Fruit fly (Drosophila melanogaster) whole organism, embryonic: ENCODE measurements around the gene Arc42.

Experiments
- Bteb2 ChIP-seq: fragments of 200-800 bp; sonication (Bioruptor generic); optimal IDR thresholded peaks from 2 replicates; lab custom pipeline; 2016; ENCODE audit warnings: missing biosample characterization, missing genetic modification characterization
- CG10565 ChIP-seq: fragments of 200-800 bp; sonication (Bioruptor generic); optimal IDR thresholded peaks from 3 replicates; lab custom pipeline; 2016; ENCODE audit warnings: missing biosample characterization, mild to moderate bottlenecking, missing genetic modification characterization
- CG11398 ChIP-seq: fragments of 200-800 bp; sonication (Bioruptor generic); optimal IDR thresholded peaks from 2 replicates; lab custom pipeline; 2016; ENCODE audit warnings: missing biosample characterization, missing genetic modification characterization
- CG11696 ChIP-seq: fragments of 200-800 bp; sonication (Bioruptor generic); IDR thresholded peaks from 2 replicates; pipeline ENCODE4 v1.3.6; 2022; ENCODE audit warnings: missing biosample characterization, missing genetic modification characterization
- CG12236 ChIP-seq: fragments of 200-800 bp; sonication (Bioruptor generic); optimal IDR thresholded peaks from 2 replicates; lab custom pipeline; 2016; ENCODE audit warnings: missing biosample characterization, missing genetic modification characterization
- CG12391 ChIP-seq: fragments of 200-800 bp; sonication (Bioruptor generic); optimal IDR thresholded peaks from 3 replicates; lab custom pipeline; 2018; ENCODE audit warnings: missing biosample characterization, mild to moderate bottlenecking, missing genetic modification characterization, moderate library complexity
- CG13424 ChIP-seq: fragments of 200-800 bp; sonication (Bioruptor generic); optimal IDR thresholded peaks from 2 replicates; lab custom pipeline; 2019; ENCODE audit warnings: missing biosample characterization, mild to moderate bottlenecking, missing genetic modification characterization, moderate library complexity
- CG13775 ChIP-seq: fragments of 200-800 bp; sonication (Bioruptor generic); optimal IDR thresholded peaks from 3 replicates; lab custom pipeline; 2017; ENCODE audit warnings: missing biosample characterization, mild to moderate bottlenecking, missing genetic modification characterization
- CG14441 ChIP-seq: fragments of 200-800 bp; sonication (Bioruptor generic); IDR thresholded peaks from 2 replicates; pipeline ENCODE4 v1.3.6; 2022; ENCODE audit warnings: missing biosample characterization, missing genetic modification characterization
- CG14710 ChIP-seq: fragments of 200-800 bp; sonication (Bioruptor generic); optimal IDR thresholded peaks from 3 replicates; lab custom pipeline; 2019; ENCODE audit warnings: missing biosample characterization, mild to moderate bottlenecking, missing genetic modification characterization, moderate library complexity
- CG1602 ChIP-seq: fragments of 200-800 bp; sonication (Bioruptor generic); optimal IDR thresholded peaks from 3 replicates; lab custom pipeline; 2016; ENCODE audit warnings: missing biosample characterization, missing genetic modification characterization
- CG1603 ChIP-seq: fragments of 200-800 bp; sonication (Bioruptor generic); optimal IDR thresholded peaks from 2 replicates; lab custom pipeline; 2019; ENCODE audit warnings: missing biosample characterization, mild to moderate bottlenecking, missing genetic modification characterization, moderate library complexity
- CG16815 ChIP-seq: fragments of 200-800 bp; sonication (Bioruptor generic); optimal IDR thresholded peaks from 3 replicates; lab custom pipeline; 2017; ENCODE audit warnings: missing biosample characterization, mild to moderate bottlenecking, missing genetic modification characterization
- CG18476 ChIP-seq: fragments of 200-800 bp; sonication (Bioruptor generic); optimal IDR thresholded peaks from 2 replicates; lab custom pipeline; 2016; ENCODE audit warnings: missing biosample characterization, mild to moderate bottlenecking, missing genetic modification characterization
- CG18619 ChIP-seq: fragments of 200-800 bp; sonication (Bioruptor generic); optimal IDR thresholded peaks from 3 replicates; lab custom pipeline; 2017; ENCODE audit warnings: missing biosample characterization, mild to moderate bottlenecking, missing genetic modification characterization
- CG3847 ChIP-seq: fragments of 200-800 bp; sonication (Bioruptor generic); IDR thresholded peaks from 2 replicates; pipeline ENCODE4 v1.3.6; 2022; ENCODE audit warnings: missing biosample characterization, missing genetic modification characterization
- CG9797 ChIP-seq: fragments of 200-800 bp; sonication (Bioruptor generic); optimal IDR thresholded peaks from 3 replicates; lab custom pipeline; 2018; ENCODE audit warnings: missing biosample characterization, mild to moderate bottlenecking, missing genetic modification characterization
- D ChIP-seq, 2 experiments: fragments of 200-800 bp in 1 of 2; fragments of >200 bp in 1 of 2; sonication (Bioruptor generic) in 1 of 2; optimal IDR thresholded peaks; 2 replicates in 1 of 2; 3 replicates in 1 of 2; lab custom pipeline; 2017; ENCODE audit warnings: mild to moderate bottlenecking in 1 of 2, missing biosample characterization in 1 of 2, missing genetic modification characterization in 1 of 2, missing genetic modification reagents in 1 of 2
- D19B ChIP-seq: fragments of 200-800 bp; sonication (Bioruptor generic); optimal IDR thresholded peaks from 2 replicates; lab custom pipeline; 2017; ENCODE audit warnings: missing biosample characterization, mild to moderate bottlenecking, missing genetic modification characterization
- Dad ChIP-seq: fragments of 200-800 bp; sonication (Bioruptor generic); optimal IDR thresholded peaks from 3 replicates; lab custom pipeline; 2016; ENCODE audit warnings: missing biosample characterization, missing genetic modification characterization
- H2.0 ChIP-seq: fragments of 200-800 bp; sonication (Bioruptor generic); IDR thresholded peaks from 2 replicates; pipeline ENCODE4 v1.3.6; 2022; ENCODE audit warnings: missing biosample characterization, missing genetic modification characterization
- Hr51 ChIP-seq, 2 experiments: fragments of 200-800 bp; sonication (Bioruptor generic); optimal IDR thresholded peaks; 2 replicates in 1 of 2; 3 replicates in 1 of 2; lab custom pipeline; 2016 to 2018; ENCODE audit warnings: missing biosample characterization in 2 of 2, missing genetic modification characterization in 2 of 2, mild to moderate bottlenecking in 1 of 2, moderate library complexity in 1 of 2
- NFAT ChIP-seq: fragments of 200-800 bp; sonication (Bioruptor generic); IDR thresholded peaks from 2 replicates; pipeline ENCODE4 v1.3.6; 2022; ENCODE audit warnings: missing biosample characterization, missing genetic modification characterization
- Poxn ChIP-seq: fragments of 200-800 bp; sonication (Bioruptor generic); IDR thresholded peaks from 2 replicates; pipeline ENCODE4 v1.3.6; 2022; ENCODE audit warnings: missing biosample characterization, missing genetic modification characterization
- Rfx ChIP-seq: fragments of 200-800 bp; sonication (Bioruptor generic); IDR thresholded peaks from 2 replicates; pipeline ENCODE4 v1.3.6; 2022; ENCODE audit warnings: missing biosample characterization, missing genetic modification characterization
- Scr ChIP-seq: fragments of 200-800 bp; sonication (Bioruptor generic); IDR thresholded peaks from 2 replicates; pipeline ENCODE4 v1.3.6; 2022; ENCODE audit warnings: missing biosample characterization, missing genetic modification characterization; ENCODE audit not compliant: partially characterized antibody
- Six4 ChIP-seq: fragments of 200-800 bp; sonication (Bioruptor generic); optimal IDR thresholded peaks from 2 replicates; lab custom pipeline; 2016; ENCODE audit warnings: missing biosample characterization, missing genetic modification characterization
- Stat92E ChIP-seq, 3 experiments: fragments of >200 bp in 2 of 3; fragments of 200-800 bp in 1 of 3; sonication (Bioruptor generic) in 1 of 3; optimal IDR thresholded peaks; 2 replicates each; lab custom pipeline; 2017 to 2019; ENCODE audit warnings: missing biosample characterization in 3 of 3, missing genetic modification characterization in 3 of 3, mild to moderate bottlenecking in 1 of 3, moderate library complexity in 1 of 3
- TFAM ChIP-seq: fragments of 200-800 bp; sonication (Bioruptor generic); optimal IDR thresholded peaks from 2 replicates; lab custom pipeline; 2017; ENCODE audit warnings: missing biosample characterization, missing genetic modification characterization, inconsistent platforms
- al ChIP-seq: fragments of 200-800 bp; sonication (Bioruptor generic); IDR thresholded peaks from 2 replicates; pipeline ENCODE4 v1.3.6; 2022; ENCODE audit warnings: missing biosample characterization, missing genetic modification characterization
- ash1 ChIP-seq: fragments of 200-800 bp; sonication (Bioruptor generic); optimal IDR thresholded peaks from 2 replicates; lab custom pipeline; 2018; ENCODE audit warnings: missing biosample characterization, mild to moderate bottlenecking, missing genetic modification characterization
- ato ChIP-seq: fragments of 200-800 bp; sonication (Bioruptor generic); IDR thresholded peaks from 2 replicates; pipeline ENCODE4 v1.3.6; 2022; ENCODE audit warnings: missing biosample characterization, missing genetic modification characterization; ENCODE audit not compliant: partially characterized antibody
- ci ChIP-seq: fragments of 200-800 bp; sonication (Bioruptor generic); IDR thresholded peaks from 3 replicates; pipeline ENCODE4 v1.3.6; 2022; ENCODE audit warnings: missing biosample characterization, missing genetic modification characterization
- corto ChIP-seq: fragments of 200-800 bp; sonication (Bioruptor generic); optimal IDR thresholded peaks from 2 replicates; lab custom pipeline; 2016; ENCODE audit warnings: missing biosample characterization, mild to moderate bottlenecking, missing genetic modification characterization, moderate library complexity
- fd102C ChIP-seq: fragments of 200-800 bp; sonication (Bioruptor generic); optimal IDR thresholded peaks from 2 replicates; lab custom pipeline; 2018; ENCODE audit warnings: missing biosample characterization, mild to moderate bottlenecking, missing genetic modification characterization, moderate library complexity
- fru ChIP-seq: fragments of >200 bp; optimal IDR thresholded peaks from 2 replicates; lab custom pipeline; 2017
- fu2 ChIP-seq: fragments of 200-800 bp; sonication (Bioruptor generic); optimal IDR thresholded peaks from 2 replicates; lab custom pipeline; 2016; ENCODE audit warnings: missing biosample characterization, missing genetic modification characterization
- gcm2 ChIP-seq: fragments of 200-800 bp; sonication (Bioruptor generic); optimal IDR thresholded peaks from 2 replicates; lab custom pipeline; 2016; ENCODE audit warnings: missing biosample characterization, missing genetic modification characterization
- inv ChIP-seq: fragments of 200-800 bp; sonication (Bioruptor generic); IDR thresholded peaks from 2 replicates; pipeline ENCODE4 v1.3.6; 2022; ENCODE audit warnings: missing biosample characterization, missing genetic modification characterization; ENCODE audit not compliant: partially characterized antibody
- jing ChIP-seq: fragments of 200-800 bp; sonication (Bioruptor generic); optimal IDR thresholded peaks from 2 replicates; lab custom pipeline; 2018; ENCODE audit warnings: missing biosample characterization, mild to moderate bottlenecking, missing genetic modification characterization
- mld ChIP-seq: fragments of 200-800 bp; sonication (Bioruptor generic); IDR thresholded peaks from 3 replicates; pipeline ENCODE4 v1.3.6; 2022; ENCODE audit warnings: missing biosample characterization, missing genetic modification characterization; ENCODE audit not compliant: partially characterized antibody
- peb ChIP-seq: fragments of 200-800 bp; sonication (Bioruptor generic); IDR thresholded peaks from 2 replicates; pipeline ENCODE4 v1.3.6; 2022; ENCODE audit warnings: missing biosample characterization, missing genetic modification characterization
- prd ChIP-seq, 3 experiments: fragments of >200 bp in 2 of 3; fragments of 200-800 bp in 1 of 3; sonication (Bioruptor generic) in 1 of 3; optimal IDR thresholded peaks in 2 of 3; IDR thresholded peaks in 1 of 3; 2 replicates in 2 of 3; 3 replicates in 1 of 3; pipeline versions ENCODE4 v1.3.6 to Lab custom; 2017 to 2022; ENCODE audit warnings: missing biosample characterization in 1 of 3, missing genetic modification characterization in 1 of 3
- sd ChIP-seq: fragments of 200-800 bp; sonication (Bioruptor generic); optimal IDR thresholded peaks from 3 replicates; lab custom pipeline; 2018; ENCODE audit warnings: missing biosample characterization, mild to moderate bottlenecking, missing genetic modification characterization, moderate library complexity
- seq ChIP-seq: fragments of 200-800 bp; sonication (Bioruptor generic); IDR thresholded peaks from 2 replicates; pipeline ENCODE4 v1.3.6; 2022; ENCODE audit warnings: missing biosample characterization, missing genetic modification characterization
- tna ChIP-seq: fragments of 200-800 bp; sonication (Bioruptor generic); IDR thresholded peaks from 2 replicates; pipeline ENCODE4 v1.3.6; 2022; ENCODE audit warnings: missing biosample characterization, missing genetic modification characterization; ENCODE audit not compliant: partially characterized antibody
- trh ChIP-seq: fragments of 200-800 bp; sonication (Bioruptor generic); optimal IDR thresholded peaks from 2 replicates; lab custom pipeline; 2016; ENCODE audit warnings: missing biosample characterization, missing genetic modification characterization
- twi ChIP-seq: fragments of 200-800 bp; optimal IDR thresholded peaks from 2 replicates; lab custom pipeline; 2019; ENCODE audit warnings: missing biosample characterization, mild to moderate bottlenecking, missing genetic modification characterization, moderate library complexity
- usp ChIP-seq: fragments of >200 bp; optimal IDR thresholded peaks from 2 replicates; lab custom pipeline; 2017; ENCODE audit warnings: missing biosample characterization, missing genetic modification characterization

Gene Arc42

dm6 chr3R:19908863-19909343, 31.4 kb downstream of the Arc42 start (continued):
- TF ChIP-seq D (optimal IDR thresholded peaks at IDR 0.05; lab: Kevin White, UChicago) (no peak), D (GFP tag; optimal IDR thresholded peaks at IDR 0.05; lab: Kevin White, UChicago) (peak; percentile 67), CG18619 (GFP tag; lab: Kevin White, UChicago) (peak; percentile 77), fd102C (GFP tag; lab: Kevin White, UChicago) (no peak), Scr (GFP tag; lab: Robert Waterston, UW) (peak; percentile 38; the same call in 1 of the 2 replicates), CG1603 (peak; percentile 90), TFAM (GFP tag; lab: Kevin White, UChicago) (no peak), Bteb2 (GFP tag; lab: Kevin White, UChicago) (peak; percentile 76), CG10565 (GFP tag; lab: Kevin White, UChicago) (no peak), CG16815 (GFP tag; lab: Kevin White, UChicago) (peak; percentile 68), seq (GFP tag; lab: Robert Waterston, UW) (peak; percentile 93), mld (GFP tag; lab: Robert Waterston, UW) (no peak), fru (lab: Kevin White, UChicago) (no peak), CG12391 (peak; percentile 80), usp (GFP tag; lab: Kevin White, UChicago) (no peak), CG13424 (tag; lab: Kevin White, UChicago) (peak; percentile 63), CG11398 (GFP tag; lab: Kevin White, UChicago) (peak; percentile 51), CG3847 (GFP tag; lab: Robert Waterston, UW) (peak; percentile 78), sd (tag; lab: Kevin White, UChicago) (peak; percentile 63), CG9797 (GFP tag; lab: Kevin White, UChicago) (no peak), al (GFP tag; lab: Robert Waterston, UW) (peak; percentile 72), NFAT (GFP tag; lab: Robert Waterston, UW) (peak; percentile 81), CG13775 (GFP tag; lab: Kevin White, UChicago) (peak; percentile 68), inv (no peak), Rfx (GFP tag; lab: Robert Waterston, UW) (peak; percentile 93), ash1 (GFP tag; lab: Kevin White, UChicago) (no peak), trh (GFP tag; lab: Kevin White, UChicago) (no peak), Poxn (GFP tag; lab: Robert Waterston, UW) (peak; percentile 71), CG11696 (GFP tag; lab: Robert Waterston, UW) (peak; percentile 73), tna (no peak), ci (peak; percentile 95), D19B (GFP tag; lab: Kevin White, UChicago) (peak; percentile 62), Dad (GFP tag; lab: Kevin White, UChicago) (peak; percentile 74), peb (GFP tag; lab: Robert Waterston, UW) (peak; percentile 67), ato (GFP tag; lab: Robert Waterston, UW) (no peak), jing (GFP tag; lab: Kevin White, UChicago) (peak; percentile 72), CG1602 (GFP tag; lab: Kevin White, UChicago) (peak; percentile 71), gcm2 (peak; percentile 56), H2.0 (peak; percentile 91), Six4 (GFP tag; lab: Kevin White, UChicago) (peak; percentile 79), prd (optimal IDR thresholded peaks at IDR 0.05; lab: Kevin White, UChicago) (no peak), prd (GFP tag; IDR thresholded peaks at IDR 0.05; lab: Robert Waterston, UW) (peak; percentile 90), twi (no peak), CG14710 (tag; lab: Kevin White, UChicago) (no peak), Stat92E (GFP tag; optimal IDR thresholded peaks at IDR 0.05; lab: Kevin White, UChicago) (no peak), CG14441 (peak; percentile 90), CG12236 (GFP tag; lab: Kevin White, UChicago) (peak; percentile 61), CG18476 (GFP tag; lab: Kevin White, UChicago) (peak; percentile 76), fu2 (GFP tag; lab: Kevin White, UChicago) (peak; percentile 64), Hr51 (GFP tag; optimal IDR thresholded peaks at IDR 0.05; lab: Kevin White, UChicago) (peak; percentile 70 to 87), corto (GFP tag; lab: Kevin White, UChicago) (peak; percentile 26)
